Worm (Caenorhabditis elegans) whole organism, L4 larva: ENCODE data around the gene crb-3.

ENCODE experiments used
- F44E2.7 ChIP-seq: fragments of 200-800 bp; sonication (Bioruptor generic); IDR thresholded peaks from 2 replicates; pipeline ENCODE4 v2.1.2; 2022; ENCODE audit warnings: missing genetic modification characterization, missing compliant biosample characterization
- T26A8.4 ChIP-seq: fragments of 200-800 bp; sonication (Bioruptor generic); IDR thresholded peaks from 2 replicates; pipeline ENCODE4 v1.3.6; 2022; ENCODE audit warnings: missing genetic modification characterization, missing compliant biosample characterization
- aha-1 ChIP-seq: fragments of 150-350 bp; peaks from one replicate; lab custom pipeline; 2014; ENCODE audit warnings: missing biosample characterization, missing genetic modification characterization
- attf-4 ChIP-seq: sonication (generic microtip); optimal IDR thresholded peaks from 3 replicates; lab custom pipeline; 2017; ENCODE audit warnings: missing biosample characterization, missing genetic modification characterization
- ceh-44 ChIP-seq: fragments of 200-800 bp; sonication (Bioruptor generic); IDR thresholded peaks from 2 replicates; pipeline ENCODE4 v1.3.6; 2022; ENCODE audit warnings: missing genetic modification reagents, missing genetic modification characterization, missing compliant biosample characterization
- ceh-62 ChIP-seq: sonication (generic microtip); optimal IDR thresholded peaks from 2 replicates; lab custom pipeline; 2017; ENCODE audit warnings: missing biosample characterization, missing genetic modification characterization
- daf-16 ChIP-seq, 3 experiments: sonication (generic microtip); optimal IDR thresholded peaks; 2 replicates each; lab custom pipeline; 2016 to 2017; ENCODE audit warnings: missing genetic modification characterization in 3 of 3, missing genetic modification reagents in 3 of 3, mild to moderate bottlenecking in 2 of 3, missing compliant biosample characterization in 2 of 3, missing biosample characterization in 1 of 3, moderate library complexity in 1 of 3
- daf-19 ChIP-seq: fragments of 200-800 bp; sonication (Bioruptor generic); conservative IDR thresholded peaks from 2 replicates; pipeline ENCODE4 v1.3.6; 2022; ENCODE audit warnings: missing genetic modification characterization, missing compliant biosample characterization
- dmd-6 ChIP-seq: fragments of 200-800 bp; sonication (Bioruptor generic); IDR thresholded peaks from 2 replicates; pipeline ENCODE4 v1.3.6; 2022; ENCODE audit warnings: missing genetic modification reagents, missing genetic modification characterization, missing compliant biosample characterization
- duxl-1 ChIP-seq: sonication (generic microtip); optimal IDR thresholded peaks from 2 replicates; lab custom pipeline; 2016; ENCODE audit warnings: mild to moderate bottlenecking, missing genetic modification characterization, moderate library complexity, missing compliant biosample characterization; ENCODE audit not compliant: poor library complexity
- dve-1 ChIP-seq: sonication (generic microtip); optimal IDR thresholded peaks from 2 replicates; lab custom pipeline; 2017; ENCODE audit warnings: antibody characterized with exemption, mild to moderate bottlenecking, missing genetic modification characterization, missing compliant biosample characterization; ENCODE audit not compliant: insufficient read depth
- hlh-11 ChIP-seq: fragments of 200-800 bp; sonication (Bioruptor generic); optimal IDR thresholded peaks from 2 replicates; lab custom pipeline; 2018; ENCODE audit warnings: mild to moderate bottlenecking, missing genetic modification characterization, missing compliant biosample characterization
- hlh-30 ChIP-seq: sonication (generic microtip); optimal IDR thresholded peaks from 2 replicates; lab custom pipeline; 2017; ENCODE audit warnings: antibody characterized with exemption, mild to moderate bottlenecking, missing genetic modification characterization, missing compliant biosample characterization; ENCODE audit not compliant: insufficient read depth
- hmg-1.1 ChIP-seq: fragments of 200-800 bp; sonication (Bioruptor generic); IDR thresholded peaks from 2 replicates; pipeline ENCODE4 v1.3.6; 2022; ENCODE audit warnings: missing genetic modification reagents, missing genetic modification characterization, missing compliant biosample characterization
- jun-1 ChIP-seq: fragments of 150-350 bp; optimal IDR thresholded peaks from 2 replicates; lab custom pipeline; 2014; ENCODE audit warnings: missing biosample characterization, missing genetic modification reagents, missing genetic modification characterization
- lim-7 ChIP-seq: fragments of 200-800 bp; sonication (Bioruptor generic); IDR thresholded peaks from 2 replicates; pipeline ENCODE4 v1.3.6; 2022; ENCODE audit warnings: missing genetic modification characterization, missing compliant biosample characterization
- lin-15B ChIP-seq: fragments of 150-350 bp; sonication (generic microtip); optimal IDR thresholded peaks from 3 replicates; lab custom pipeline; 2014; ENCODE audit warnings: missing biosample characterization, missing genetic modification characterization
- lin-38 ChIP-seq: fragments of 200-800 bp; sonication (Bioruptor generic); IDR thresholded peaks from 2 replicates; pipeline ENCODE4 v1.3.6; 2022; ENCODE audit warnings: missing genetic modification reagents, missing genetic modification characterization, missing compliant biosample characterization
- lsy-2 ChIP-seq, 2 experiments: fragments of 150-350 bp in 1 of 2; sonication (generic microtip) in 1 of 2; optimal IDR thresholded peaks; 2 replicates each; lab custom pipeline; 2014 to 2017; ENCODE audit warnings: missing biosample characterization in 2 of 2, missing genetic modification characterization in 2 of 2
- madf-5 ChIP-seq, 2 experiments: fragments of 200-800 bp; sonication (Bioruptor generic); IDR thresholded peaks; 2 replicates each; pipeline ENCODE4 v1.3.6; 2022; ENCODE audit warnings: missing compliant biosample characterization in 2 of 2, missing genetic modification characterization in 2 of 2
- mdl-1 ChIP-seq, 2 experiments: fragments of 150-350 bp in 1 of 2; sonication (generic microtip) in 1 of 2; optimal IDR thresholded peaks; 2 replicates each; lab custom pipeline; 2014 to 2017; ENCODE audit warnings: missing biosample characterization in 2 of 2, missing genetic modification characterization in 2 of 2
- mdt-29 ChIP-seq: fragments of 200-800 bp; sonication (Bioruptor generic); IDR thresholded peaks from 2 replicates; pipeline ENCODE4 v1.3.6; 2022; ENCODE audit warnings: missing genetic modification reagents, missing genetic modification characterization, missing compliant biosample characterization
- mep-1 ChIP-seq: fragments of 150-350 bp; sonication (generic microtip); optimal IDR thresholded peaks from 3 replicates; lab custom pipeline; 2014; ENCODE audit warnings: missing biosample characterization, missing genetic modification characterization
- mxl-3 ChIP-seq: fragments of 200-800 bp; sonication (Bioruptor generic); optimal IDR thresholded peaks from 2 replicates; lab custom pipeline; 2018; ENCODE audit warnings: mild to moderate bottlenecking, missing genetic modification characterization, missing compliant biosample characterization
- nhr-102 ChIP-seq: sonication (generic microtip); optimal IDR thresholded peaks from 2 replicates; lab custom pipeline; 2016; ENCODE audit warnings: mild to moderate bottlenecking, missing genetic modification characterization, moderate library complexity, missing compliant biosample characterization
- nhr-25 ChIP-seq: sonication (generic microtip); optimal IDR thresholded peaks from 2 replicates; lab custom pipeline; 2017; ENCODE audit warnings: missing genetic modification characterization, mild to moderate bottlenecking, missing compliant biosample characterization, antibody characterized with exemption, moderate library complexity, borderline replicate concordance; ENCODE audit not compliant: insufficient read depth
- nhr-28 ChIP-seq: fragments of 150-350 bp; optimal IDR thresholded peaks from 2 replicates; lab custom pipeline; 2014; ENCODE audit warnings: missing biosample characterization, missing genetic modification characterization
- nhr-48 ChIP-seq: sonication (generic microtip); optimal IDR thresholded peaks from 2 replicates; lab custom pipeline; 2016; ENCODE audit warnings: mild to moderate bottlenecking, missing genetic modification characterization, missing compliant biosample characterization
- nhr-77 ChIP-seq: fragments of 150-350 bp; optimal IDR thresholded peaks from 2 replicates; lab custom pipeline; 2014; ENCODE audit warnings: missing biosample characterization, missing genetic modification characterization
- php-3 ChIP-seq: fragments of 200-800 bp; sonication (Bioruptor generic); IDR thresholded peaks from 2 replicates; pipeline ENCODE4 v1.3.6; 2022; ENCODE audit warnings: missing genetic modification reagents, missing genetic modification characterization, missing compliant biosample characterization
- pqm-1 ChIP-seq: sonication (generic microtip); optimal IDR thresholded peaks from 2 replicates; lab custom pipeline; 2017; ENCODE audit warnings: missing biosample characterization, missing genetic modification characterization
- rbr-2 ChIP-seq: sonication (generic microtip); optimal IDR thresholded peaks from 2 replicates; lab custom pipeline; 2016; ENCODE audit warnings: missing genotype, missing genetic modification characterization, missing compliant biosample characterization
- saeg-2 ChIP-seq: fragments of 200-800 bp; sonication (Bioruptor generic); IDR thresholded peaks from 2 replicates; pipeline ENCODE4 v1.3.6; 2022; ENCODE audit warnings: missing genetic modification reagents, missing genetic modification characterization, missing compliant biosample characterization
- sdz-12 ChIP-seq: fragments of 200-800 bp; sonication (Bioruptor generic); optimal IDR thresholded peaks from 2 replicates; lab custom pipeline; 2018; ENCODE audit warnings: mild to moderate bottlenecking, missing genetic modification characterization, missing compliant biosample characterization
- spr-1 ChIP-seq: sonication (generic microtip); optimal IDR thresholded peaks from 2 replicates; lab custom pipeline; 2016; ENCODE audit warnings: mild to moderate bottlenecking, missing genetic modification characterization, missing compliant biosample characterization
- unc-39 ChIP-seq: sonication (generic microtip); optimal IDR thresholded peaks from 2 replicates; lab custom pipeline; 2017; ENCODE audit warnings: missing biosample characterization, missing genetic modification characterization
- zip-2 ChIP-seq: fragments of 150-350 bp; optimal IDR thresholded peaks from 2 replicates; lab custom pipeline; 2014; ENCODE audit warnings: missing biosample characterization, missing genetic modification characterization

Gene crb-3

ce11 chrX:9210086-9210485 lies 6.5 kb downstream of the crb-3 start:
- TF ChIP-seq nhr-28 (tag; lab: Kevin White, UChicago) (peak; percentile 61), mep-1 (tag; lab: Kevin White, UChicago) (peak; percentile 9), lsy-2 (tag; optimal IDR thresholded peaks at IDR 0.05; lab: Kevin White, UChicago) (no peak), daf-16 (GFP tag; optimal IDR thresholded peaks at IDR 0.05; lab: Kevin White, UChicago) (no peak), daf-16 (tag; optimal IDR thresholded peaks at IDR 0.05; lab: Kevin White, UChicago) (peak; percentile 82), nhr-77 (tag; lab: Kevin White, UChicago) (no peak), duxl-1 (tag; lab: Kevin White, UChicago) (no peak), lin-15B (tag; lab: Kevin White, UChicago) (no peak), php-3 (GFP tag; lab: Robert Waterston, UW) (0 out of 2 replicates have a peak, but pooled peaks have one; percentile 27), pqm-1 (peak; percentile 47), aha-1 (tag; lab: Kevin White, UChicago) (peak; percentile 74), zip-2 (tag; lab: Kevin White, UChicago) (no peak), dve-1 (tag; lab: Kevin White, UChicago) (peak; percentile 47), spr-1 (no peak), lim-7 (GFP tag; lab: Robert Waterston, UW) (no peak), hlh-30 (tag; lab: Kevin White, UChicago) (peak; percentile 7), dmd-6 (GFP tag; lab: Robert Waterston, UW) (peak; percentile 23; the same call in 1 of the 2 replicates), sdz-12 (no peak), nhr-48 (tag; lab: Kevin White, UChicago) (peak; percentile 11), hlh-11 (peak; percentile 65)

DNA sequence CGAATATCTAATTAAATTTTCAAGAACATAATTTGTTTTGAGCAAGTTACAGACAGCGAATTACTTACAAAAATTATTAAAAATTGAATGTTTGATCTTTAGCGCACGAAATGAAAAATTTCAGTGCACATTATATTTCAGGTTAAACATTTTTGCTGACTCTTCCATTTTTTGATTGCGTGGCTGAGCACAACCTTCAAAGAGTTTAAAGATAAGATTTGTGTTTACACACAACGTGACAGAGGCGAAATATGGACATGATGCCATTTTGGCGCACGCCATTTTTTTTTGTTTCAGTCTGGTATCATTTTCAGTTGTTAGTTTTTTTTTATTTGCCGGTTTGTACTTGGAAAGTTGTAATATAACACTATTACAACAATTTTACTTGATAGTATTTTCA lies 9.1 kb downstream of the crb-3 start:
- TF ChIP-seq nhr-28 (tag; lab: Kevin White, UChicago) (peak; percentile 69), hlh-30 (tag; lab: Kevin White, UChicago) (peak; percentile 20), mxl-3 (GFP tag; lab: Kevin White, UChicago) (peak; percentile 48), sdz-12 (no peak), saeg-2 (no peak), unc-39 (no peak), php-3 (GFP tag; lab: Robert Waterston, UW) (no peak), lsy-2 (tag; optimal IDR thresholded peaks at IDR 0.05; lab: Kevin White, UChicago) (no peak), nhr-48 (tag; lab: Kevin White, UChicago) (no peak), mep-1 (tag; lab: Kevin White, UChicago) (no peak), ceh-44 (no peak), mdt-29 (GFP tag; lab: Robert Waterston, UW) (no peak), T26A8.4 (GFP tag; lab: Robert Waterston, UW) (no peak), dmd-6 (GFP tag; lab: Robert Waterston, UW) (peak; percentile 78), daf-16 (GFP tag; optimal IDR thresholded peaks at IDR 0.05; lab: Kevin White, UChicago) (no peak), daf-16 (tag; optimal IDR thresholded peaks at IDR 0.05; lab: Kevin White, UChicago) (peak; percentile 86), nhr-77 (tag; lab: Kevin White, UChicago) (peak; percentile 55), daf-19 (GFP tag; lab: Robert Waterston, UW) (no peak), nhr-102 (tag; lab: Kevin White, UChicago) (no peak), madf-5 (GFP tag; IDR thresholded peaks at IDR 0.05; lab: Robert Waterston, UW) (no peak), lin-38 (GFP tag; lab: Robert Waterston, UW) (no peak), ceh-62 (tag; lab: Kevin White, UChicago) (no peak), hmg-1.1 (GFP tag; lab: Robert Waterston, UW) (no peak), pqm-1 (peak; percentile 88), rbr-2 (tag; lab: Kevin White, UChicago) (no peak), hlh-11 (peak; percentile 40), mdl-1 (tag; optimal IDR thresholded peaks at IDR 0.05; lab: Kevin White, UChicago) (peak in 1 of 2 experiments; percentile 53), attf-4 (tag; lab: Kevin White, UChicago) (no peak), lim-7 (GFP tag; lab: Robert Waterston, UW) (no peak), jun-1 (tag; lab: Kevin White, UChicago) (no peak), dve-1 (tag; lab: Kevin White, UChicago) (peak; percentile 62), nhr-25 (tag; lab: Kevin White, UChicago) (no peak), F44E2.7 (no peak)
- TF ChIP-seq, all 104 proteins: peak for 10
